Worm (Caenorhabditis elegans) whole organism, L4 larva: Measurements from ENCODE around the gene Y39A1A.20.

Experiments used
- F26F4.8 ChIP-seq: fragments of 200-800 bp; sonication (Bioruptor generic); conservative IDR thresholded peaks from 2 replicates; pipeline ENCODE4 v1.3.6; 2022; ENCODE audit warnings: missing genetic modification characterization, missing compliant biosample characterization
- pha-4 ChIP-seq, 2 experiments: fragments of 150-350 bp in 1 of 2; fragments of 200-800 bp in 1 of 2; sonication (Bioruptor generic) in 1 of 2; IDR thresholded peaks in 1 of 2; optimal IDR thresholded peaks in 1 of 2; 2 replicates each; pipeline versions ENCODE4 v1.3.6 to Lab custom; 2014 to 2022; ENCODE audit warnings: missing genetic modification characterization in 2 of 2, missing genetic modification reagents in 2 of 2, missing biosample characterization in 1 of 2, missing compliant biosample characterization in 1 of 2

- TF ChIP-seq F26F4.8 (GFP tag; lab: Robert Waterston, UW) (no peak), pha-4 (GFP tag; IDR thresholded peaks at IDR 0.05; lab: Robert Waterston, UW) (no peak), pha-4 (tag; optimal IDR thresholded peaks at IDR 0.05; lab: Kevin White, UChicago) (no peak)
Observed at ce11 chrIII:10661292-10661691, 39.1 kb downstream of the Y39A1A.20 start.
